Fruit fly (Drosophila melanogaster) whole organism, embryonic: ENCODE measurements around the gene CG13850.
A peak's percentile ranks its signal among the peaks of the same experiment; 100 is the strongest.

ENCODE experiments used
- Ada2b ChIP-seq: fragments of 200-800 bp; sonication (Bioruptor generic); IDR thresholded peaks from 2 replicates; pipeline ENCODE4 v1.3.6; 2022; ENCODE audit warnings: missing biosample characterization, missing genetic modification characterization
- Awh ChIP-seq: fragments of 200-800 bp; sonication (Bioruptor generic); IDR thresholded peaks from 2 replicates; pipeline ENCODE4, ENCODE4 v1.3.6; 2022; ENCODE audit warnings: missing biosample characterization, missing genetic modification characterization
- CG11085 ChIP-seq: fragments of 200-800 bp; sonication (Bioruptor generic); IDR thresholded peaks from 2 replicates; pipeline ENCODE4 v1.3.6; 2022; ENCODE audit warnings: missing biosample characterization, missing genetic modification characterization
- CG12769 ChIP-seq: fragments of 200-800 bp; sonication (Bioruptor generic); optimal IDR thresholded peaks from 2 replicates; lab custom pipeline; 2019; ENCODE audit warnings: missing biosample characterization, mild to moderate bottlenecking, missing genetic modification characterization, moderate library complexity
- CG12942 ChIP-seq: fragments of 200-800 bp; sonication (Bioruptor generic); optimal IDR thresholded peaks from 3 replicates; lab custom pipeline; 2016; ENCODE audit warnings: missing biosample characterization, missing genetic modification characterization
- CG14965 ChIP-seq: fragments of 200-800 bp; sonication (Bioruptor generic); optimal IDR thresholded peaks from 2 replicates; lab custom pipeline; 2016; ENCODE audit warnings: missing biosample characterization, missing genetic modification characterization, borderline replicate concordance
- CG15269 ChIP-seq: fragments of 200-800 bp; sonication (Bioruptor generic); optimal IDR thresholded peaks from 2 replicates; lab custom pipeline; 2018; ENCODE audit warnings: missing biosample characterization, mild to moderate bottlenecking, missing genetic modification characterization, moderate library complexity
- CG15601 ChIP-seq: fragments of 200-800 bp; sonication (Bioruptor generic); optimal IDR thresholded peaks from 3 replicates; lab custom pipeline; 2019; ENCODE audit warnings: missing biosample characterization, mild to moderate bottlenecking, missing genetic modification characterization, moderate library complexity
- CG17385 ChIP-seq: fragments of 200-800 bp; sonication (Bioruptor generic); optimal IDR thresholded peaks from 3 replicates; lab custom pipeline; 2018; ENCODE audit warnings: missing biosample characterization, mild to moderate bottlenecking, missing genetic modification characterization
- CG43689 ChIP-seq: fragments of 200-800 bp; sonication (Bioruptor generic); IDR thresholded peaks from 2 replicates; pipeline ENCODE4 v1.3.6; 2022; ENCODE audit warnings: missing biosample characterization, missing genetic modification characterization
- CG6175 ChIP-seq: fragments of 200-800 bp; sonication (Bioruptor generic); IDR thresholded peaks from 3 replicates; pipeline ENCODE4 v1.3.6; 2022; ENCODE audit warnings: missing biosample characterization, missing genetic modification characterization
- CG8290 ChIP-seq, 3 experiments: fragments of 200-800 bp; sonication (Bioruptor generic); optimal IDR thresholded peaks; 2 replicates each; lab custom pipeline; 2016 to 2019; ENCODE audit warnings: missing biosample characterization in 3 of 3, missing genetic modification characterization in 3 of 3, mild to moderate bottlenecking in 2 of 3, moderate library complexity in 1 of 3
- CG9437 ChIP-seq: fragments of 200-800 bp; sonication (Bioruptor generic); optimal IDR thresholded peaks from 2 replicates; lab custom pipeline; 2018; ENCODE audit warnings: missing biosample characterization, mild to moderate bottlenecking, missing genetic modification characterization
- D19A ChIP-seq: fragments of 200-800 bp; optimal IDR thresholded peaks from 3 replicates; lab custom pipeline; 2019; ENCODE audit warnings: missing biosample characterization, mild to moderate bottlenecking, missing genetic modification characterization, moderate library complexity
- Dbx ChIP-seq: fragments of 200-800 bp; sonication (Bioruptor generic); IDR thresholded peaks from 3 replicates; pipeline ENCODE4 v1.3.6; 2022; ENCODE audit warnings: missing biosample characterization, missing genetic modification characterization
- Eip74EF ChIP-seq, 2 experiments: fragments of 200-800 bp in 1 of 2; fragments of >200 bp in 1 of 2; sonication (Bioruptor generic) in 1 of 2; optimal IDR thresholded peaks; 2 replicates each; lab custom pipeline; 2017 to 2019; ENCODE audit warnings: missing biosample characterization in 2 of 2, missing genetic modification characterization in 2 of 2, mild to moderate bottlenecking in 1 of 2, moderate library complexity in 1 of 2
- Hr78 ChIP-seq, 2 experiments: fragments of 200-800 bp in 1 of 2; fragments of >200 bp in 1 of 2; sonication (Bioruptor generic) in 1 of 2; optimal IDR thresholded peaks; 2 replicates each; lab custom pipeline; 2017 to 2019; ENCODE audit warnings: missing biosample characterization in 2 of 2, missing genetic modification characterization in 2 of 2, mild to moderate bottlenecking in 1 of 2, moderate library complexity in 1 of 2
- Pdp1 ChIP-seq, 2 experiments: fragments of 200-800 bp; sonication (Bioruptor generic); optimal IDR thresholded peaks; 3 replicates each; lab custom pipeline; 2016; ENCODE audit warnings: missing biosample characterization in 2 of 2, missing genetic modification characterization in 2 of 2, mild to moderate bottlenecking in 1 of 2, moderate library complexity in 1 of 2
- abd-A ChIP-seq: fragments of 200-800 bp; sonication (Bioruptor generic); optimal IDR thresholded peaks from 3 replicates; lab custom pipeline; 2019; ENCODE audit warnings: missing biosample characterization, mild to moderate bottlenecking, missing genetic modification characterization, moderate library complexity
- cad ChIP-seq: fragments of >200 bp; optimal IDR thresholded peaks from 2 replicates; lab custom pipeline; 2017; ENCODE audit warnings: missing biosample characterization, missing genetic modification characterization
- croc ChIP-seq: fragments of 200-800 bp; sonication (Bioruptor generic); conservative IDR thresholded peaks from 3 replicates; pipeline ENCODE4 v1.3.6; 2022; ENCODE audit warnings: missing biosample characterization, missing genetic modification characterization
- ewg ChIP-seq: fragments of 200-800 bp; sonication (Bioruptor generic); optimal IDR thresholded peaks from 3 replicates; lab custom pipeline; 2017; ENCODE audit warnings: mild to moderate bottlenecking, missing biosample characterization, missing genetic modification reagents, missing genetic modification characterization
- fu2 ChIP-seq: fragments of 200-800 bp; sonication (Bioruptor generic); optimal IDR thresholded peaks from 2 replicates; lab custom pipeline; 2016; ENCODE audit warnings: missing biosample characterization, missing genetic modification characterization
- grn ChIP-seq: fragments of 200-800 bp; sonication (Bioruptor generic); optimal IDR thresholded peaks from 3 replicates; lab custom pipeline; 2017; ENCODE audit warnings: missing biosample characterization, missing genetic modification characterization
- hb ChIP-seq: fragments of 200-800 bp; sonication (Bioruptor generic); IDR thresholded peaks from 3 replicates; pipeline ENCODE4 v1.3.6; 2022; ENCODE audit warnings: missing biosample characterization, missing genetic modification characterization; ENCODE audit not compliant: partially characterized antibody
- ind ChIP-seq: fragments of 200-800 bp; sonication (Bioruptor generic); optimal IDR thresholded peaks from 3 replicates; lab custom pipeline; 2016; ENCODE audit warnings: missing biosample characterization, missing genetic modification characterization
- kni ChIP-seq: fragments of 200-800 bp; sonication (Bioruptor generic); optimal IDR thresholded peaks from 3 replicates; lab custom pipeline; 2017; ENCODE audit warnings: mild to moderate bottlenecking, missing biosample characterization, missing genetic modification reagents, missing genetic modification characterization
- oc ChIP-seq: fragments of 200-800 bp; sonication (Bioruptor generic); optimal IDR thresholded peaks from 2 replicates; lab custom pipeline; 2018; ENCODE audit warnings: missing biosample characterization, mild to moderate bottlenecking, missing genetic modification characterization, moderate library complexity
- phol ChIP-seq: fragments of 200-800 bp; sonication (Bioruptor generic); optimal IDR thresholded peaks from 3 replicates; lab custom pipeline; 2018; ENCODE audit warnings: missing biosample characterization, mild to moderate bottlenecking, missing genetic modification characterization, moderate library complexity
- pros ChIP-seq: fragments of 200-800 bp; sonication (Bioruptor generic); optimal IDR thresholded peaks from 3 replicates; lab custom pipeline; 2019; ENCODE audit warnings: missing biosample characterization, mild to moderate bottlenecking, missing genetic modification characterization, moderate library complexity
- sd ChIP-seq: fragments of 200-800 bp; sonication (Bioruptor generic); optimal IDR thresholded peaks from 3 replicates; lab custom pipeline; 2018; ENCODE audit warnings: missing biosample characterization, mild to moderate bottlenecking, missing genetic modification characterization, moderate library complexity
- sna ChIP-seq: fragments of 200-800 bp; sonication (Bioruptor generic); IDR thresholded peaks from 2 replicates; pipeline ENCODE4 v1.3.6; 2022; ENCODE audit warnings: missing biosample characterization, missing genetic modification characterization; ENCODE audit not compliant: partially characterized antibody
- sr ChIP-seq: fragments of 200-800 bp; sonication (Bioruptor generic); IDR thresholded peaks from 3 replicates; pipeline ENCODE4 v1.3.6; 2022; ENCODE audit warnings: missing biosample characterization, missing genetic modification characterization
- vnd ChIP-seq: fragments of 200-800 bp; sonication (Bioruptor generic); IDR thresholded peaks from 3 replicates; pipeline ENCODE4 v1.3.6; 2022; ENCODE audit warnings: missing biosample characterization, missing genetic modification characterization; ENCODE audit not compliant: partially characterized antibody
- vvl ChIP-seq: fragments of 200-800 bp; sonication (Bioruptor generic); IDR thresholded peaks from 2 replicates; pipeline ENCODE4 v1.3.6; 2022; ENCODE audit warnings: missing biosample characterization, missing genetic modification characterization

CG13850 gene

DNA sequence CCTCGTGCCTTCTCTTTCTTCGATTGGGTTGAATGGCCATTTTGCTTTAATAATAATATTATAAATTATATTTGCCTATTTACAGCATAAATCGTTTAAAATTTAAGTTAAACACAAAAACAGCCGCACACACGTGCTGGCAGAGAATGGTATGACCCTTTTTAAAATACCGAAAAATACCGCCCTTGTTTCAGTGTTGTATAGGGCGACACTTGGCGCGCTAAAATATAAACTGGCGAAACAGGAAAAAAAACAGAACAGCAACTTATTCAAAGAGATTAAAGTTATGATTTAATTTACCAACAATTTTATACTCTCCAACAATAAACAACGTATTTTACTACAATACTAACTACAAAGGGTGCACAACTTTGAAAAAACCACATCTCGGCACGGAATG is 35.8 kb upstream of the CG13850 start, which contains the start of gene CG12499 (continued):
- TF ChIP-seq CG17385 (GFP tag; lab: Kevin White, UChicago), result no peak
- TF ChIP-seq CG8290 (GFP tag; optimal IDR thresholded peaks at IDR 0.05; lab: Kevin White, UChicago), result no peak
- no peak for TF ChIP-seq CG8290 (tag; optimal IDR thresholded peaks at IDR 0.05; lab: Kevin White, UChicago)
- no peak for TF ChIP-seq Ada2b (GFP tag; lab: Robert Waterston, UW)

DNA sequence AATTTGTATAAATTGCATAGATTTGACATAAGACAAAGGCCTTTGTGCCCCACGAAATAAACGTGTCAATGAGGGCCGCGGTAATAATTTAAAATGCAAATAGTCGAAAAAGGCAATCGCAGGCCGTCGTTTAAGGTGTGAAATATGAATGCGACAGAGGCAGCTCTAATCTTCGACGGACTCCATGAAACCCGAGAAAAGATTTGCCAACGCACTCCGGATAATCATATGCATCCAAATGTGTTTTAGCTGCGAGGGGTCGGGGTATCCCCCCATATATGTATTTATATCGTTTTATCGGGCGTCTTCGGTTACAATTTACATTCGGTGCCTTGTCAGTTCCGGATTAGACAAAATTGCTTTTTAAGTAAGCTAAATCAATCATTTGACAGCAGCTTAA is 27.6 kb upstream of the CG13850 start:
- TF ChIP-seq CG12942, result no peak
- TF ChIP-seq oc (tag; lab: Kevin White, UChicago), result peak; percentile 58
- peak; percentile 20 for TF ChIP-seq pros (GFP tag; lab: Kevin White, UChicago)
- no peak for TF ChIP-seq CG9437 (GFP tag; lab: Kevin White, UChicago)
- TF ChIP-seq CG15601 (tag; lab: Kevin White, UChicago), result no peak
- TF ChIP-seq abd-A (tag; lab: Kevin White, UChicago), result peak; percentile 60
- no peak for TF ChIP-seq fu2 (GFP tag; lab: Kevin White, UChicago)
- peak in 1 of 2 experiments; percentile 12 for TF ChIP-seq Eip74EF (GFP tag; optimal IDR thresholded peaks at IDR 0.05; lab: Kevin White, UChicago)
- no peak for TF ChIP-seq hb (GFP tag; lab: Robert Waterston, UW)
- no peak for TF ChIP-seq phol (tag; lab: Kevin White, UChicago)
- TF ChIP-seq Dbx, result no peak
- TF ChIP-seq ewg (GFP tag; lab: Kevin White, UChicago), result no peak
- peak; percentile 66; the same call in 1 of the 2 replicates for TF ChIP-seq vvl (GFP tag; lab: Robert Waterston, UW)

DNA sequence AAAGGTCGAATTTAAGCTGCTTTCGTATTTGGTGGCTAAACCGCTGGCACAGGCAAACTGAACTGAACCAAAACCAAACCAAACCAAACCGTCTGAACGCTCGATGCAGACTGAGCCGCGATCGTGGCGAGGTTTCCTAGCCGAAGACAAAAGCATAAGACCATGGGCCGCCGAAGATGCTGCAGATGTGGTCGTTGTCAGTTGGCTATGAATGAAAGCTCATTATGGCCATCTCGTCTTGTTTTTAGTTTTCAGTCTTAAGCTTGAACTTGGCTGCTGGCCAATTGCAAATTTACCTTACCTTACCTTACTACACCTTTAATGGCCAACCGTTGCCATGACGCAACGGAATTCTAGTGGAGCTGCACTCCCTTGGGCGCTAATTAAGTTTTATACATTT is 25.3 kb upstream of the CG13850 start, which contains the start of gene CG13847:
Gene CG13847, minus strand, starts transcription at position 101 of the 400 bp plus-strand sequence.
- TF ChIP-seq vnd (GFP tag; lab: Robert Waterston, UW) (0 out of 3 replicates have a peak, but pooled peaks have one; percentile 7), kni (no peak), ind (GFP tag; lab: Kevin White, UChicago) (no peak), cad (no peak), pros (GFP tag; lab: Kevin White, UChicago) (peak; percentile 28), croc (GFP tag; lab: Robert Waterston, UW) (no peak)
- TF ChIP-seq, all 482 proteins: peak for 2

DNA sequence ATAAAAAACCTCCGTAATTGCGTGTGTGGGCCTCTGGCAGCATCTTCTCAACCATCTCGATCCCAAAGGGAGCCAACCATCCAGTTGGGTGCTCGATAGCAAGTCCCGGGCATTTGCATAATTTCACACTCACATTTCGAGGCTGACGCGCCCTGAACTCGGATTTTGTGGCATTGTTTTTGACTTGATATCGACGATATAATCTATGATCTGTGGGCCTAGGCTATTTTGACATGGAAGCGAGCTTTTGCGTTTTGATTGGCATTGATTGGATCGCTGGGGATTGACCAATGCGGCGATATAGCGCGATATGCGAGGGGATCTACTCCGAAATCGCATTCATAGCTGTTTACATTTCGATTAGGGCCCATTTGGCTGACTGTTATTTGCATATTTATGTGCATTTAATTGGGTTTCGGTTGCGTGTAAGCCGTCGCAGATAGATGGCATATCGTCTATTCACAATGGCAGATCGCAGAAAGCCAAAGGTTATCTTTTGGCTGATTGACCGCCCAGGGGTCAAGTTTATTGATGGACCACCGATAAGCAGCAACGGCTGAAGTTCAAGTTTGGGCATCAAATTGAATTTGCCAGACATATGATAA is 21.6 kb upstream of the CG13850 start:
- no peak for TF ChIP-seq CG11085 (GFP tag; lab: Robert Waterston, UW)
- no peak for TF ChIP-seq CG6175 (GFP tag; lab: Robert Waterston, UW)
- TF ChIP-seq Hr78 (GFP tag; optimal IDR thresholded peaks at IDR 0.05; lab: Kevin White, UChicago), result peak in 1 of 2 experiments; percentile 82
- 0 out of 3 replicates have a peak, but pooled peaks have one; percentile 2 for TF ChIP-seq sr (GFP tag; lab: Robert Waterston, UW)
- TF ChIP-seq vvl (GFP tag; lab: Robert Waterston, UW), result peak; percentile 62; the same call in 1 of the 2 replicates
- no peak for TF ChIP-seq CG14965 (GFP tag; lab: Kevin White, UChicago)
- no peak for TF ChIP-seq cad
- TF ChIP-seq oc (tag; lab: Kevin White, UChicago), result peak; percentile 79
- TF ChIP-seq CG12769 (tag; lab: Kevin White, UChicago), result peak; percentile 88
- no peak for TF ChIP-seq CG43689 (GFP tag; lab: Robert Waterston, UW)
- peak in 1 of 2 experiments; percentile 9 for TF ChIP-seq Pdp1 (GFP tag; optimal IDR thresholded peaks at IDR 0.05; lab: Kevin White, UChicago)
- TF ChIP-seq sna (GFP tag; lab: Robert Waterston, UW), result no peak
- TF ChIP-seq sd (tag; lab: Kevin White, UChicago), result peak; percentile 31
- TF ChIP-seq Awh, result peak; percentile 70
- peak; percentile 96 for TF ChIP-seq abd-A (tag; lab: Kevin White, UChicago)
- peak; percentile 79 for TF ChIP-seq grn (GFP tag; lab: Kevin White, UChicago)
- peak; percentile 77 for TF ChIP-seq CG15269 (tag; lab: Kevin White, UChicago)
- no peak for TF ChIP-seq D19A
- TF ChIP-seq, all 482 proteins: peak for 11
